Fruit fly (Drosophila melanogaster) whole organism, embryonic: ENCODE data around the gene B-H1.

Experiments
- CG10462 ChIP-seq: fragments of 200-800 bp; sonication (Bioruptor generic); optimal IDR thresholded peaks from 2 replicates; lab custom pipeline; 2016; ENCODE audit warnings: missing biosample characterization, missing genetic modification characterization
- CG10654 ChIP-seq: fragments of 200-800 bp; sonication (Bioruptor generic); optimal IDR thresholded peaks from 2 replicates; lab custom pipeline; 2016; ENCODE audit warnings: missing biosample characterization, missing genetic modification characterization
- CG3065 ChIP-seq: fragments of 200-800 bp; sonication (Bioruptor generic); optimal IDR thresholded peaks from 2 replicates; lab custom pipeline; 2016; ENCODE audit warnings: missing biosample characterization, missing genetic modification characterization
- E2f2 ChIP-seq: fragments of 200-800 bp; sonication (Bioruptor generic); IDR thresholded peaks from 2 replicates; pipeline ENCODE4 v1.3.6; 2022; ENCODE audit warnings: missing biosample characterization, missing genetic modification characterization
- Hmx ChIP-seq: fragments of 200-800 bp; sonication (Bioruptor generic); optimal IDR thresholded peaks from 2 replicates; lab custom pipeline; 2016; ENCODE audit warnings: missing biosample characterization, missing genetic modification characterization
- MBD-R2 ChIP-seq: fragments of 200-800 bp; sonication (Bioruptor generic); IDR thresholded peaks from 2 replicates; pipeline ENCODE4 v1.3.6; 2022; ENCODE audit warnings: missing biosample characterization, missing genetic modification characterization
- NK7.1 ChIP-seq: fragments of 200-800 bp; sonication (Bioruptor generic); optimal IDR thresholded peaks from 3 replicates; lab custom pipeline; 2016; ENCODE audit warnings: missing biosample characterization, missing genetic modification characterization
- Sin3A ChIP-seq: fragments of >200 bp; optimal IDR thresholded peaks from 2 replicates; lab custom pipeline; 2018
- crp ChIP-seq, 2 experiments: fragments of 200-800 bp; sonication (Bioruptor generic); optimal IDR thresholded peaks; 2 replicates in 1 of 2; 3 replicates in 1 of 2; lab custom pipeline; 2017; ENCODE audit warnings: missing biosample characterization in 2 of 2, missing genetic modification characterization in 2 of 2, mild to moderate bottlenecking in 1 of 2, moderate library complexity in 1 of 2

dm6 chrX:17443880-17444279 lies 46.6 kb downstream of the B-H1 start, which contains the start of the genes CG12994 and CG46464:
- no peak for TF ChIP-seq crp (GFP tag; optimal IDR thresholded peaks at IDR 0.05; lab: Kevin White, UChicago)
- TF ChIP-seq CG3065 (GFP tag; lab: Kevin White, UChicago): no peak
- no peak for TF ChIP-seq Hmx (GFP tag; lab: Kevin White, UChicago)
- no peak for TF ChIP-seq E2f2 (GFP tag; lab: Robert Waterston, UW)
- TF ChIP-seq MBD-R2 (GFP tag; lab: Robert Waterston, UW): no peak
- TF ChIP-seq Sin3A: no peak
- no peak for TF ChIP-seq CG10654 (GFP tag; lab: Kevin White, UChicago)
- TF ChIP-seq NK7.1 (GFP tag; lab: Kevin White, UChicago): no peak
- TF ChIP-seq CG10462: no peak
